Fruit fly (Drosophila melanogaster): Measurements from ENCODE around the gene Lip1.

- TF ChIP-seq Myc (optimal IDR thresholded peaks at IDR 0.05) (no peak), psq (optimal IDR thresholded peaks at IDR 0.05) (no peak)
Measured at dm6 chr2L:10735923-10736322, 34.6 kb upstream of the Lip1 start, which contains the start of gene Nup107.

Measured in Kc167 (cell line).